Worm (Caenorhabditis elegans) whole organism, L3 larva: ENCODE results near the gene fbxa-220.

ENCODE experiments used
- R02D3.7 ChIP-seq: fragments of 150-350 bp; optimal IDR thresholded peaks from 2 replicates; lab custom pipeline; 2014; ENCODE audit warnings: missing biosample characterization, missing genetic modification characterization
- ZK546.5 ChIP-seq: sonication (generic microtip); optimal IDR thresholded peaks from 2 replicates; lab custom pipeline; 2017; ENCODE audit warnings: missing biosample characterization, missing genetic modification characterization
- ama-1 ChIP-seq: fragments of 150-350 bp; optimal IDR thresholded peaks from 2 replicates; lab custom pipeline; 2018
- ceh-28 ChIP-seq: fragments of 150-350 bp; optimal IDR thresholded peaks from 2 replicates; lab custom pipeline; 2014; ENCODE audit warnings: missing biosample characterization, missing genetic modification reagents, missing genetic modification characterization
- elt-1 ChIP-seq: fragments of 150-350 bp; optimal IDR thresholded peaks from 2 replicates; lab custom pipeline; 2014; ENCODE audit warnings: missing biosample characterization, missing genetic modification characterization
- fkh-10 ChIP-seq: sonication (generic microtip); optimal IDR thresholded peaks from 2 replicates; lab custom pipeline; 2017; ENCODE audit warnings: missing biosample characterization, missing genetic modification reagents, missing genetic modification characterization
- jun-1 ChIP-seq: fragments of 150-350 bp; optimal IDR thresholded peaks from 2 replicates; lab custom pipeline; 2014; ENCODE audit warnings: missing biosample characterization, missing genetic modification reagents, missing genetic modification characterization
- lin-15B ChIP-seq: fragments of 150-350 bp; optimal IDR thresholded peaks from 2 replicates; lab custom pipeline; 2014; ENCODE audit warnings: missing biosample characterization, missing genetic modification characterization
- lsy-12 ChIP-seq: sonication (generic microtip); optimal IDR thresholded peaks from 2 replicates; lab custom pipeline; 2016; ENCODE audit warnings: mild to moderate bottlenecking, missing genetic modification characterization, missing compliant biosample characterization
- nhr-11 ChIP-seq: fragments of 150-350 bp; optimal IDR thresholded peaks from 2 replicates; lab custom pipeline; 2014; ENCODE audit warnings: missing biosample characterization, missing genetic modification characterization
- nhr-237 ChIP-seq: fragments of 150-350 bp; optimal IDR thresholded peaks from 2 replicates; lab custom pipeline; 2014; ENCODE audit warnings: missing biosample characterization, missing genetic modification characterization
- pqm-1 ChIP-seq: fragments of 150-350 bp; optimal IDR thresholded peaks from 2 replicates; lab custom pipeline; 2017; ENCODE audit warnings: missing biosample characterization, missing genetic modification characterization, inconsistent platforms
- unc-39 ChIP-seq: sonication (generic microtip); optimal IDR thresholded peaks from 4 replicates; lab custom pipeline; 2017; ENCODE audit warnings: missing biosample characterization, missing genetic modification characterization
- zag-1 ChIP-seq: fragments of 150-350 bp; optimal IDR thresholded peaks from 2 replicates; lab custom pipeline; 2014; ENCODE audit warnings: missing biosample characterization, missing genetic modification characterization

- no peak for TF ChIP-seq fkh-10 (GFP tag; lab: Kevin White, UChicago)
- TF ChIP-seq elt-1 (tag; lab: Kevin White, UChicago): no peak
- no peak for TF ChIP-seq pqm-1 (tag; lab: Kevin White, UChicago)
- TF ChIP-seq nhr-11 (tag; lab: Kevin White, UChicago): no peak
- no peak for TF ChIP-seq unc-39 (tag; lab: Kevin White, UChicago)
- TF ChIP-seq ceh-28 (tag; lab: Kevin White, UChicago): peak; percentile 7
- no peak for TF ChIP-seq zag-1 (tag; lab: Kevin White, UChicago)
- no peak for TF ChIP-seq jun-1 (tag; lab: Kevin White, UChicago)
- no peak for TF ChIP-seq ama-1 (lab: Kevin White, UChicago)
- no peak for TF ChIP-seq nhr-237 (tag; lab: Kevin White, UChicago)
- no peak for TF ChIP-seq R02D3.7 (tag; lab: Kevin White, UChicago)
- no peak for TF ChIP-seq lsy-12 (tag; lab: Kevin White, UChicago)
- TF ChIP-seq ZK546.5: no peak
- no peak for TF ChIP-seq lin-15B (tag; lab: Kevin White, UChicago)
These were observed 17.4 kb downstream of the fbxa-220 start for ce11 chrIII:11466420-11467188.
